ENCODE assay signal across 1 fruit fly cellular context in genomic region chr3L:263500-264377, dm6.
TF ChIP-seq lines count a peak whose summit lies in the region.

No protein-coding gene starts in this region.

TF ChIP-seq in whole organism, embryonic, 481 proteins besides CTCF, POLR2A, EP300 and RAD21 (continued from another document and continues in another):
- TF ChIP-seq CG13123 (GFP tag; optimal IDR thresholded peaks at IDR 0.05; lab: Kevin White, UChicago) (no peak), Bgb (GFP tag; IDR thresholded peaks at IDR 0.05; lab: Robert Waterston, UW; ENCODE audit: partially characterized antibody) (no peak), CG11398 (GFP tag; optimal IDR thresholded peaks at IDR 0.05; lab: Kevin White, UChicago) (peak; percentile 19), Camta (GFP tag; optimal IDR thresholded peaks at IDR 0.05; lab: Kevin White, UChicago) (no peak), CG15479 (GFP tag; optimal IDR thresholded peaks at IDR 0.05; lab: Kevin White, UChicago) (no peak), phol (tag; optimal IDR thresholded peaks at IDR 0.05; lab: Kevin White, UChicago) (no peak), Dfd (GFP tag; optimal IDR thresholded peaks at IDR 0.05; lab: Kevin White, UChicago) (no peak), CG13624 (GFP tag; optimal IDR thresholded peaks at IDR 0.05; lab: Kevin White, UChicago) (no peak), CG12236 (GFP tag; optimal IDR thresholded peaks at IDR 0.05; lab: Kevin White, UChicago) (no peak), CG10462 (GFP tag; optimal IDR thresholded peaks at IDR 0.05; lab: Kevin White, UChicago) (no peak), CG4730 (GFP tag; IDR thresholded peaks at IDR 0.05; lab: Robert Waterston, UW) (no peak), CG10209 (GFP tag; optimal IDR thresholded peaks at IDR 0.05; lab: Kevin White, UChicago) (no peak), so (GFP tag; IDR thresholded peaks at IDR 0.05; lab: Robert Waterston, UW) (no peak), Six4 (GFP tag; optimal IDR thresholded peaks at IDR 0.05; lab: Kevin White, UChicago) (no peak), lmd (GFP tag; IDR thresholded peaks at IDR 0.05; lab: Robert Waterston, UW) (no peak), CG10431 (GFP tag; optimal IDR thresholded peaks at IDR 0.05; lab: Kevin White, UChicago) (no peak), CG10321 (GFP tag; IDR thresholded peaks at IDR 0.05; lab: Robert Waterston, UW) (peak; percentile 93), CG12219 (GFP tag; optimal IDR thresholded peaks at IDR 0.05; lab: Kevin White, UChicago) (no peak), Ada2b (GFP tag; IDR thresholded peaks at IDR 0.05; lab: Robert Waterston, UW) (0 out of 2 replicates have a peak, but pooled peaks have one; percentile 6), CG33213 (GFP tag; optimal IDR thresholded peaks at IDR 0.05; lab: Kevin White, UChicago) (no peak), Med (GFP tag; lab: Kevin White, UChicago) (peak; percentile 61), CG11695 (GFP tag; IDR thresholded peaks at IDR 0.05; lab: Robert Waterston, UW) (no peak), CG12155 (GFP tag; optimal IDR thresholded peaks at IDR 0.05; lab: Kevin White, UChicago) (no peak), CG1792 (GFP tag; optimal IDR thresholded peaks at IDR 0.05; lab: Kevin White, UChicago) (no peak), dan (GFP tag; IDR thresholded peaks at IDR 0.05; lab: Robert Waterston, UW) (no peak), CG5953 (GFP tag; IDR thresholded peaks at IDR 0.05; lab: Robert Waterston, UW) (no peak), mirr (GFP tag; optimal IDR thresholded peaks at IDR 0.05; lab: Kevin White, UChicago) (no peak), CG15696 (tag; optimal IDR thresholded peaks at IDR 0.05; lab: Kevin White, UChicago) (no peak), CG30020 (tag; optimal IDR thresholded peaks at IDR 0.05; lab: Kevin White, UChicago) (no peak), inv (GFP tag; IDR thresholded peaks at IDR 0.05; lab: Robert Waterston, UW; ENCODE audit: partially characterized antibody) (no peak), al (GFP tag; IDR thresholded peaks at IDR 0.05; lab: Robert Waterston, UW) (no peak), trem (tag; optimal IDR thresholded peaks at IDR 0.05; lab: Kevin White, UChicago) (no peak), Sox100B (GFP tag; optimal IDR thresholded peaks at IDR 0.05; lab: Kevin White, UChicago) (no peak), CG14965 (GFP tag; optimal IDR thresholded peaks at IDR 0.05; lab: Kevin White, UChicago; ENCODE audit: borderline replicate concordance) (no peak), CG9727 (GFP tag; optimal IDR thresholded peaks at IDR 0.05; lab: Kevin White, UChicago) (no peak), CG18011 (GFP tag; optimal IDR thresholded peaks at IDR 0.05; lab: Kevin White, UChicago) (no peak), Aef1 (GFP tag; IDR thresholded peaks at IDR 0.05; lab: Robert Waterston, UW) (no peak), pfk (GFP tag; optimal IDR thresholded peaks at IDR 0.05; lab: Kevin White, UChicago) (no peak), ATbp (GFP tag; optimal IDR thresholded peaks at IDR 0.05; lab: Kevin White, UChicago) (no peak), da (GFP tag; optimal IDR thresholded peaks at IDR 0.05; lab: Kevin White, UChicago) (no peak), CG11093 (GFP tag; IDR thresholded peaks at IDR 0.05; lab: Robert Waterston, UW) (no peak), CG32772 (GFP tag; IDR thresholded peaks at IDR 0.05; lab: Robert Waterston, UW) (no peak), CG10654 (GFP tag; optimal IDR thresholded peaks at IDR 0.05; lab: Kevin White, UChicago) (no peak), cwo (GFP tag; optimal IDR thresholded peaks at IDR 0.05; lab: Kevin White, UChicago) (no peak), Lhr (GFP tag; optimal IDR thresholded peaks at IDR 0.05; lab: Kevin White, UChicago) (no peak), dmrt11E (tag; optimal IDR thresholded peaks at IDR 0.05; lab: Kevin White, UChicago) (no peak), CG9797 (GFP tag; optimal IDR thresholded peaks at IDR 0.05; lab: Kevin White, UChicago) (no peak), Hr3 (GFP tag; optimal IDR thresholded peaks at IDR 0.05; lab: Kevin White, UChicago) (no peak), her (GFP tag; optimal IDR thresholded peaks at IDR 0.05; lab: Kevin White, UChicago) (no peak), CG6654 (GFP tag; optimal IDR thresholded peaks at IDR 0.05; lab: Kevin White, UChicago) (no peak), pnt (GFP tag; optimal IDR thresholded peaks at IDR 0.05; lab: Kevin White, UChicago) (no peak), ara (GFP tag; IDR thresholded peaks at IDR 0.05; lab: Robert Waterston, UW) (no peak), cato (GFP tag; optimal IDR thresholded peaks at IDR 0.05; lab: Kevin White, UChicago; ENCODE audit: borderline replicate concordance) (no peak), CG3726 (GFP tag; IDR thresholded peaks at IDR 0.05; lab: Robert Waterston, UW) (no peak), scrt (GFP tag; optimal IDR thresholded peaks at IDR 0.05; lab: Kevin White, UChicago) (no peak), CG2712 (tag; optimal IDR thresholded peaks at IDR 0.05; lab: Kevin White, UChicago) (no peak), CG34224 (GFP tag; IDR thresholded peaks at IDR 0.05; lab: Robert Waterston, UW; ENCODE audit: partially characterized antibody) (no peak), CG17328 (GFP tag; IDR thresholded peaks at IDR 0.05; lab: Robert Waterston, UW) (no peak), crol (GFP tag; IDR thresholded peaks at IDR 0.05; lab: Robert Waterston, UW) (peak; percentile 71), CG12391 (tag; optimal IDR thresholded peaks at IDR 0.05; lab: Kevin White, UChicago) (no peak), Atf-2 (GFP tag; optimal IDR thresholded peaks at IDR 0.05; lab: Kevin White, UChicago) (no peak), sd (tag; optimal IDR thresholded peaks at IDR 0.05; lab: Kevin White, UChicago) (no peak), CG34376 (GFP tag; optimal IDR thresholded peaks at IDR 0.05; lab: Kevin White, UChicago) (no peak), pum (GFP tag; optimal IDR thresholded peaks at IDR 0.05; lab: Kevin White, UChicago) (no peak), gcm (GFP tag; optimal IDR thresholded peaks at IDR 0.05; lab: Kevin White, UChicago) (no peak), CG1647 (GFP tag; optimal IDR thresholded peaks at IDR 0.05; lab: Kevin White, UChicago) (no peak), zen2 (GFP tag; IDR thresholded peaks at IDR 0.05; lab: Robert Waterston, UW; ENCODE audit: partially characterized antibody) (no peak), slou (GFP tag; optimal IDR thresholded peaks at IDR 0.05; lab: Kevin White, UChicago) (no peak), BtbVII (GFP tag; optimal IDR thresholded peaks at IDR 0.05; lab: Kevin White, UChicago) (no peak), Mrtf (GFP tag; IDR thresholded peaks at IDR 0.05; lab: Robert Waterston, UW) (no peak), lilli (GFP tag; optimal IDR thresholded peaks at IDR 0.05; lab: Kevin White, UChicago) (no peak), Xbp1 (GFP tag; optimal IDR thresholded peaks at IDR 0.05; lab: Kevin White, UChicago) (no peak), ash1 (GFP tag; optimal IDR thresholded peaks at IDR 0.05; lab: Kevin White, UChicago) (no peak), gro (GFP tag; optimal IDR thresholded peaks at IDR 0.05; lab: Kevin White, UChicago) (no peak), az2 (GFP tag; optimal IDR thresholded peaks at IDR 0.05; lab: Kevin White, UChicago) (no peak), esg (GFP tag; conservative IDR thresholded peaks at IDR 0.05; lab: Robert Waterston, UW) (no peak), mld (GFP tag; IDR thresholded peaks at IDR 0.05; lab: Robert Waterston, UW; ENCODE audit: partially characterized antibody) (no peak), CG15269 (tag; optimal IDR thresholded peaks at IDR 0.05; lab: Kevin White, UChicago) (no peak), Side (GFP tag; optimal IDR thresholded peaks at IDR 0.05; lab: Kevin White, UChicago) (no peak), CG11723 (GFP tag; optimal IDR thresholded peaks at IDR 0.05; lab: Kevin White, UChicago) (no peak), CG7786 (GFP tag; optimal IDR thresholded peaks at IDR 0.05; lab: Kevin White, UChicago) (no peak), vnd (GFP tag; IDR thresholded peaks at IDR 0.05; lab: Robert Waterston, UW; ENCODE audit: partially characterized antibody) (no peak), Fer1 (GFP tag; optimal IDR thresholded peaks at IDR 0.05; lab: Kevin White, UChicago) (no peak), CG18599 (GFP tag; optimal IDR thresholded peaks at IDR 0.05; lab: Kevin White, UChicago) (no peak), oc (tag; optimal IDR thresholded peaks at IDR 0.05; lab: Kevin White, UChicago) (no peak), Lpt (GFP tag; optimal IDR thresholded peaks at IDR 0.05; lab: Kevin White, UChicago) (no peak), HLHmδ (GFP tag; optimal IDR thresholded peaks at IDR 0.05; lab: Kevin White, UChicago) (no peak), CG2120 (GFP tag; optimal IDR thresholded peaks at IDR 0.05; lab: Kevin White, UChicago) (no peak), tup (GFP tag; optimal IDR thresholded peaks at IDR 0.05; lab: Kevin White, UChicago) (no peak), CG2116 (GFP tag; optimal IDR thresholded peaks at IDR 0.05; lab: Kevin White, UChicago) (peak; percentile 37), CG12769 (tag; optimal IDR thresholded peaks at IDR 0.05; lab: Kevin White, UChicago) (no peak), NFAT (GFP tag; IDR thresholded peaks at IDR 0.05; lab: Robert Waterston, UW) (no peak; the same call in 1 of the 2 replicates), Hsf (GFP tag; optimal IDR thresholded peaks at IDR 0.05; lab: Kevin White, UChicago) (no peak), Ptx1 (GFP tag; IDR thresholded peaks at IDR 0.05; lab: Robert Waterston, UW) (no peak), pb (GFP tag; optimal IDR thresholded peaks at IDR 0.05; lab: Kevin White, UChicago) (no peak), CHES-1-like (GFP tag; optimal IDR thresholded peaks at IDR 0.05; lab: Kevin White, UChicago) (no peak), CG32532 (GFP tag; IDR thresholded peaks at IDR 0.05; lab: Robert Waterston, UW) (no peak), CG2199 (GFP tag; IDR thresholded peaks at IDR 0.05; lab: Robert Waterston, UW) (0 out of 3 replicates have a peak, but pooled peaks have one; percentile 30), fd96Cb (tag; optimal IDR thresholded peaks at IDR 0.05; lab: Kevin White, UChicago) (no peak), kni (GFP tag; optimal IDR thresholded peaks at IDR 0.05; lab: Kevin White, UChicago) (no peak), unc-4 (GFP tag; IDR thresholded peaks at IDR 0.05; lab: Robert Waterston, UW; ENCODE audit: partially characterized antibody) (no peak), vfl (GFP tag; optimal IDR thresholded peaks at IDR 0.05; lab: Kevin White, UChicago) (no peak), CG17912 (GFP tag; optimal IDR thresholded peaks at IDR 0.05; lab: Kevin White, UChicago) (no peak), CG3838 (GFP tag; optimal IDR thresholded peaks at IDR 0.05; lab: Kevin White, UChicago) (no peak), mam (GFP tag; optimal IDR thresholded peaks at IDR 0.05; lab: Kevin White, UChicago) (no peak), tgo (GFP tag; IDR thresholded peaks at IDR 0.05; lab: Robert Waterston, UW) (no peak), E2f2 (GFP tag; IDR thresholded peaks at IDR 0.05; lab: Robert Waterston, UW) (no peak), Asciz (GFP tag; optimal IDR thresholded peaks at IDR 0.05; lab: Kevin White, UChicago) (no peak), CG7987 (GFP tag; optimal IDR thresholded peaks at IDR 0.05; lab: Kevin White, UChicago) (no peak), CG10147 (GFP tag; optimal IDR thresholded peaks at IDR 0.05; lab: Kevin White, UChicago) (no peak), CG8924 (tag; optimal IDR thresholded peaks at IDR 0.05; lab: Kevin White, UChicago) (no peak), ind (GFP tag; optimal IDR thresholded peaks at IDR 0.05; lab: Kevin White, UChicago) (no peak), hkb (optimal IDR thresholded peaks at IDR 0.05; lab: Kevin White, UChicago) (no peak), hkb (GFP tag; IDR thresholded peaks at IDR 0.05; lab: Robert Waterston, UW) (no peak), CG4424 (GFP tag; optimal IDR thresholded peaks at IDR 0.05; lab: Kevin White, UChicago) (no peak), gce (GFP tag; IDR thresholded peaks at IDR 0.05; lab: Robert Waterston, UW) (0 out of 3 replicates have a peak, but pooled peaks have one; percentile 42), Xrp1 (GFP tag; IDR thresholded peaks at IDR 0.05; lab: Robert Waterston, UW) (no peak), CG8359 (GFP tag; optimal IDR thresholded peaks at IDR 0.05; lab: Kevin White, UChicago; ENCODE audit: borderline replicate concordance) (no peak), C15 (GFP tag; IDR thresholded peaks at IDR 0.05; lab: Robert Waterston, UW) (no peak), amos (GFP tag; IDR thresholded peaks at IDR 0.05; lab: Robert Waterston, UW; ENCODE audit: partially characterized antibody) (peak; percentile 5; the same call in 1 of the 2 replicates), zfh2 (GFP tag; optimal IDR thresholded peaks at IDR 0.05; lab: Kevin White, UChicago) (no peak), nmo (GFP tag; optimal IDR thresholded peaks at IDR 0.05; lab: Kevin White, UChicago) (no peak), CG7839 (tag; optimal IDR thresholded peaks at IDR 0.05; lab: Kevin White, UChicago) (no peak), Ets65A (GFP tag; lab: Kevin White, UChicago) (no peak), CG16863 (GFP tag; optimal IDR thresholded peaks at IDR 0.05; lab: Kevin White, UChicago) (no peak), rib (GFP tag; IDR thresholded peaks at IDR 0.05; lab: Robert Waterston, UW) (no peak), fd3F (GFP tag; optimal IDR thresholded peaks at IDR 0.05; lab: Kevin White, UChicago) (no peak), Dref (GFP tag; IDR thresholded peaks at IDR 0.05; lab: Robert Waterston, UW) (peak; percentile 42; the same call in 1 of the 2 replicates), usp (GFP tag; optimal IDR thresholded peaks at IDR 0.05; lab: Kevin White, UChicago) (no peak), Stat92E (GFP tag; optimal IDR thresholded peaks at IDR 0.05; lab: Kevin White, UChicago) (no peak), TFAM (GFP tag; optimal IDR thresholded peaks at IDR 0.05; lab: Kevin White, UChicago) (no peak), CG4404 (GFP tag; IDR thresholded peaks at IDR 0.05; lab: Robert Waterston, UW) (no peak), CG7372 (GFP tag; IDR thresholded peaks at IDR 0.05; lab: Robert Waterston, UW) (no peak), luna (GFP tag; optimal IDR thresholded peaks at IDR 0.05; lab: Kevin White, UChicago) (no peak), CG15073 (GFP tag; optimal IDR thresholded peaks at IDR 0.05; lab: Kevin White, UChicago) (no peak), bbx (GFP tag; IDR thresholded peaks at IDR 0.05; lab: Robert Waterston, UW; ENCODE audit: partially characterized antibody) (no peak), slbo (GFP tag; IDR thresholded peaks at IDR 0.05; lab: Robert Waterston, UW) (no peak), tll (GFP tag; optimal IDR thresholded peaks at IDR 0.05; lab: Kevin White, UChicago) (no peak), CG34422 (GFP tag; IDR thresholded peaks at IDR 0.05; lab: Robert Waterston, UW) (peak; percentile 63; the same call in 2 of the 3 replicates)
